Fruit fly (Drosophila melanogaster) whole organism, embryonic: ENCODE results near the gene Dic1.

Experiments used
- Adf1 ChIP-seq: fragments of 200-800 bp; sonication (Bioruptor generic); IDR thresholded peaks from 2 replicates; pipeline ENCODE4 v1.3.6; 2022; ENCODE audit warnings: missing biosample characterization, missing genetic modification characterization
- Asciz ChIP-seq: fragments of 200-800 bp; sonication (Bioruptor generic); optimal IDR thresholded peaks from 2 replicates; lab custom pipeline; 2017; ENCODE audit warnings: missing biosample characterization, mild to moderate bottlenecking, missing genetic modification characterization, missing genetic modification reagents
- BtbVII ChIP-seq: fragments of 200-800 bp; sonication (Bioruptor generic); optimal IDR thresholded peaks from 3 replicates; lab custom pipeline; 2017; ENCODE audit warnings: missing biosample characterization, mild to moderate bottlenecking, missing genetic modification characterization
- CG10462 ChIP-seq: fragments of 200-800 bp; sonication (Bioruptor generic); optimal IDR thresholded peaks from 2 replicates; lab custom pipeline; 2016; ENCODE audit warnings: missing biosample characterization, missing genetic modification characterization
- CG10654 ChIP-seq: fragments of 200-800 bp; sonication (Bioruptor generic); optimal IDR thresholded peaks from 2 replicates; lab custom pipeline; 2016; ENCODE audit warnings: missing biosample characterization, missing genetic modification characterization
- CG10959 ChIP-seq: fragments of 200-800 bp; sonication (Bioruptor generic); IDR thresholded peaks from 2 replicates; pipeline ENCODE4 v1.3.6; 2022; ENCODE audit warnings: missing biosample characterization, missing genetic modification characterization
- CG10979 ChIP-seq: fragments of 200-800 bp; sonication (Bioruptor generic); optimal IDR thresholded peaks from 2 replicates; lab custom pipeline; 2018; ENCODE audit warnings: missing biosample characterization, mild to moderate bottlenecking, missing genetic modification characterization, moderate library complexity
- CG11695 ChIP-seq: fragments of 200-800 bp; sonication (Bioruptor generic); IDR thresholded peaks from 3 replicates; pipeline ENCODE4 v1.3.6; 2022; ENCODE audit warnings: missing biosample characterization, missing genetic modification characterization
- CG12391 ChIP-seq: fragments of 200-800 bp; sonication (Bioruptor generic); optimal IDR thresholded peaks from 3 replicates; lab custom pipeline; 2018; ENCODE audit warnings: missing biosample characterization, mild to moderate bottlenecking, missing genetic modification characterization, moderate library complexity
- CG13894 ChIP-seq: fragments of 200-800 bp; sonication (Bioruptor generic); optimal IDR thresholded peaks from 3 replicates; lab custom pipeline; 2018; ENCODE audit warnings: missing biosample characterization, mild to moderate bottlenecking, missing genetic modification characterization, moderate library complexity
- CG34376 ChIP-seq: fragments of 200-800 bp; sonication (Bioruptor generic); optimal IDR thresholded peaks from 2 replicates; lab custom pipeline; 2018; ENCODE audit warnings: missing biosample characterization, mild to moderate bottlenecking, missing genetic modification characterization
- CG34422 ChIP-seq: fragments of 200-800 bp; sonication (Bioruptor generic); IDR thresholded peaks from 3 replicates; pipeline ENCODE4 v1.3.6; 2022; ENCODE audit warnings: missing biosample characterization, missing genetic modification characterization
- CG43689 ChIP-seq: fragments of 200-800 bp; sonication (Bioruptor generic); IDR thresholded peaks from 2 replicates; pipeline ENCODE4 v1.3.6; 2022; ENCODE audit warnings: missing biosample characterization, missing genetic modification characterization
- CG4617 ChIP-seq: fragments of 200-800 bp; sonication (Bioruptor generic); optimal IDR thresholded peaks from 3 replicates; lab custom pipeline; 2016; ENCODE audit warnings: missing biosample characterization, missing genetic modification characterization, borderline replicate concordance
- CG4707 ChIP-seq: fragments of 200-800 bp; sonication (Bioruptor generic); optimal IDR thresholded peaks from 2 replicates; lab custom pipeline; 2018; ENCODE audit warnings: missing biosample characterization, mild to moderate bottlenecking, missing genetic modification characterization, moderate library complexity
- CG4854 ChIP-seq: fragments of 200-800 bp; sonication (Bioruptor generic); optimal IDR thresholded peaks from 2 replicates; lab custom pipeline; 2016; ENCODE audit warnings: missing biosample characterization, missing genetic modification characterization, inconsistent platforms
- CG6175 ChIP-seq: fragments of 200-800 bp; sonication (Bioruptor generic); IDR thresholded peaks from 3 replicates; pipeline ENCODE4 v1.3.6; 2022; ENCODE audit warnings: missing biosample characterization, missing genetic modification characterization
- CG6765 ChIP-seq: fragments of 200-800 bp; sonication (Bioruptor generic); optimal IDR thresholded peaks from 3 replicates; lab custom pipeline; 2017; ENCODE audit warnings: missing biosample characterization, mild to moderate bottlenecking, missing genetic modification characterization
- CG7372 ChIP-seq: fragments of 200-800 bp; sonication (Bioruptor generic); IDR thresholded peaks from 2 replicates; pipeline ENCODE4 v1.3.6; 2022; ENCODE audit warnings: missing biosample characterization, missing genetic modification characterization
- CG7556 ChIP-seq: fragments of 200-800 bp; sonication (Bioruptor generic); optimal IDR thresholded peaks from 2 replicates; lab custom pipeline; 2017; ENCODE audit warnings: missing biosample characterization, mild to moderate bottlenecking, missing genetic modification characterization
- CG7928 ChIP-seq: fragments of 200-800 bp; sonication (Bioruptor generic); optimal IDR thresholded peaks from 2 replicates; lab custom pipeline; 2017; ENCODE audit warnings: missing biosample characterization, mild to moderate bottlenecking, missing genetic modification characterization
- CG7987 ChIP-seq: fragments of 200-800 bp; sonication (Bioruptor generic); optimal IDR thresholded peaks from 2 replicates; lab custom pipeline; 2018; ENCODE audit warnings: missing biosample characterization, mild to moderate bottlenecking, missing genetic modification characterization, moderate library complexity
- CG9437 ChIP-seq: fragments of 200-800 bp; sonication (Bioruptor generic); optimal IDR thresholded peaks from 2 replicates; lab custom pipeline; 2018; ENCODE audit warnings: missing biosample characterization, mild to moderate bottlenecking, missing genetic modification characterization
- CHES-1-like ChIP-seq: fragments of 200-800 bp; sonication (Bioruptor generic); optimal IDR thresholded peaks from 2 replicates; lab custom pipeline; 2016; ENCODE audit warnings: missing biosample characterization, missing genetic modification characterization
- Camta ChIP-seq: fragments of 200-800 bp; sonication (Bioruptor generic); optimal IDR thresholded peaks from 2 replicates; lab custom pipeline; 2016; ENCODE audit warnings: missing biosample characterization, missing genetic modification characterization
- Dfd ChIP-seq, 2 experiments: fragments of >200 bp; optimal IDR thresholded peaks; 2 replicates each; lab custom pipeline; 2017; ENCODE audit warnings: missing biosample characterization in 2 of 2, missing genetic modification characterization in 2 of 2
- ERR ChIP-seq: fragments of 200-800 bp; sonication (Bioruptor generic); optimal IDR thresholded peaks from 2 replicates; lab custom pipeline; 2016; ENCODE audit warnings: missing biosample characterization, missing genetic modification characterization
- Eip74EF ChIP-seq, 2 experiments: fragments of 200-800 bp in 1 of 2; fragments of >200 bp in 1 of 2; sonication (Bioruptor generic) in 1 of 2; optimal IDR thresholded peaks; 2 replicates each; lab custom pipeline; 2017 to 2019; ENCODE audit warnings: missing biosample characterization in 2 of 2, missing genetic modification characterization in 2 of 2, mild to moderate bottlenecking in 1 of 2, moderate library complexity in 1 of 2
- Fer2 ChIP-seq: fragments of 200-800 bp; sonication (Bioruptor generic); optimal IDR thresholded peaks from 2 replicates; lab custom pipeline; 2018; ENCODE audit warnings: missing biosample characterization, mild to moderate bottlenecking, missing genetic modification characterization, moderate library complexity
- HLH3B ChIP-seq: fragments of 200-800 bp; sonication (Bioruptor generic); IDR thresholded peaks from 2 replicates; pipeline ENCODE4 v1.3.6; 2022; ENCODE audit warnings: missing biosample characterization, missing genetic modification characterization
- Kr ChIP-seq: fragments of 200-800 bp; sonication (Bioruptor generic); optimal IDR thresholded peaks from 2 replicates; lab custom pipeline; 2017; ENCODE audit warnings: missing biosample characterization, mild to moderate bottlenecking, missing genetic modification characterization
- Mrtf ChIP-seq: fragments of 200-800 bp; sonication (Bioruptor generic); IDR thresholded peaks from 3 replicates; pipeline ENCODE4 v1.3.6; 2022; ENCODE audit warnings: missing biosample characterization, missing genetic modification characterization
- Myb ChIP-seq: fragments of 200-800 bp; sonication (Bioruptor generic); optimal IDR thresholded peaks from 2 replicates; lab custom pipeline; 2016; ENCODE audit warnings: missing biosample characterization, missing genetic modification characterization
- Nf-YB ChIP-seq: fragments of 200-800 bp; sonication (Bioruptor generic); optimal IDR thresholded peaks from 3 replicates; lab custom pipeline; 2019; ENCODE audit warnings: missing biosample characterization, mild to moderate bottlenecking, missing genetic modification characterization, moderate library complexity
- ac ChIP-seq: fragments of 200-800 bp; sonication (Bioruptor generic); optimal IDR thresholded peaks from 3 replicates; lab custom pipeline; 2017; ENCODE audit warnings: missing biosample characterization, mild to moderate bottlenecking, missing genetic modification characterization
- ap ChIP-seq: fragments of 200-800 bp; sonication (Bioruptor generic); IDR thresholded peaks from 2 replicates; pipeline ENCODE4 v1.3.6; 2022; ENCODE audit warnings: missing biosample characterization, missing genetic modification characterization
- ash1 ChIP-seq: fragments of 200-800 bp; sonication (Bioruptor generic); optimal IDR thresholded peaks from 2 replicates; lab custom pipeline; 2018; ENCODE audit warnings: missing biosample characterization, mild to moderate bottlenecking, missing genetic modification characterization
- cg ChIP-seq: fragments of 200-800 bp; sonication (Bioruptor generic); optimal IDR thresholded peaks from 3 replicates; lab custom pipeline; 2019; ENCODE audit warnings: missing biosample characterization, mild to moderate bottlenecking, missing genetic modification characterization, moderate library complexity
- chm ChIP-seq: fragments of 200-800 bp; sonication (Bioruptor generic); IDR thresholded peaks from 2 replicates; pipeline ENCODE4 v1.3.6; 2022; ENCODE audit warnings: missing biosample characterization, missing genetic modification characterization
- ems ChIP-seq: fragments of 200-800 bp; sonication (Bioruptor generic); optimal IDR thresholded peaks from 3 replicates; lab custom pipeline; 2016; ENCODE audit warnings: missing biosample characterization, missing genetic modification characterization
- fd3F ChIP-seq: fragments of 200-800 bp; sonication (Bioruptor generic); optimal IDR thresholded peaks from 2 replicates; lab custom pipeline; 2018; ENCODE audit warnings: missing biosample characterization, mild to moderate bottlenecking, missing genetic modification characterization, moderate library complexity
- ftz-f1 ChIP-seq: fragments of 200-800 bp; sonication (Bioruptor generic); optimal IDR thresholded peaks from 2 replicates; lab custom pipeline; 2016; ENCODE audit warnings: missing biosample characterization, missing genetic modification characterization
- gro ChIP-seq: fragments of 200-800 bp; sonication (Bioruptor generic); optimal IDR thresholded peaks from 2 replicates; lab custom pipeline; 2016; ENCODE audit warnings: missing biosample characterization, missing genetic modification characterization
- hkb ChIP-seq, 2 experiments: fragments of 200-800 bp in 1 of 2; fragments of >200 bp in 1 of 2; sonication (Bioruptor generic) in 1 of 2; IDR thresholded peaks in 1 of 2; optimal IDR thresholded peaks in 1 of 2; 2 replicates each; pipeline versions ENCODE4 v1.3.6 to Lab custom; 2017 to 2022; ENCODE audit warnings: missing biosample characterization in 1 of 2, missing genetic modification characterization in 1 of 2
- kah ChIP-seq: fragments of 200-800 bp; sonication (Bioruptor generic); optimal IDR thresholded peaks from 2 replicates; lab custom pipeline; 2018; ENCODE audit warnings: missing biosample characterization, mild to moderate bottlenecking, missing genetic modification characterization
- pita ChIP-seq: fragments of 200-800 bp; sonication (Bioruptor generic); optimal IDR thresholded peaks from 2 replicates; lab custom pipeline; 2017; ENCODE audit warnings: missing biosample characterization, mild to moderate bottlenecking, missing genetic modification characterization
- sisA ChIP-seq: fragments of 200-800 bp; sonication (Bioruptor generic); IDR thresholded peaks from 2 replicates; pipeline ENCODE4 v1.3.6; 2022; ENCODE audit warnings: missing biosample characterization, missing genetic modification characterization
- tap ChIP-seq: fragments of 200-800 bp; optimal IDR thresholded peaks from 3 replicates; lab custom pipeline; 2019; ENCODE audit warnings: missing biosample characterization, mild to moderate bottlenecking, missing genetic modification characterization, moderate library complexity

The Dic1 gene

dm6 chr3R:13366561-13367518, 2.1 kb downstream of the Dic1 start, which contains the start of gene Elp6 (continued):
- peak; percentile 89 for TF ChIP-seq CG7556 (GFP tag; lab: Kevin White, UChicago)
- TF ChIP-seq CG10654 = peak; percentile 38
- TF ChIP-seq CG4617 = no peak
- no peak for TF ChIP-seq chm (GFP tag; lab: Robert Waterston, UW)
- peak; percentile 29 for TF ChIP-seq Myb (GFP tag; lab: Kevin White, UChicago)
- TF ChIP-seq CG12391 (tag; lab: Kevin White, UChicago) = peak; percentile 68
- peak; percentile 0 for TF ChIP-seq Nf-YB (GFP tag; lab: Kevin White, UChicago)
- no peak for TF ChIP-seq CG6175 (GFP tag; lab: Robert Waterston, UW)
- no peak for TF ChIP-seq pita (GFP tag; lab: Kevin White, UChicago)
- no peak for TF ChIP-seq CG43689 (GFP tag; lab: Robert Waterston, UW)
- TF ChIP-seq CG13894 (tag; lab: Kevin White, UChicago) = peak; percentile 32
- peak; percentile 5 for TF ChIP-seq CG34376 (GFP tag; lab: Kevin White, UChicago)
- peak; percentile 52; the same call in 1 of the 2 replicates for TF ChIP-seq CG7372 (GFP tag; lab: Robert Waterston, UW)
- no peak for TF ChIP-seq Dfd (GFP tag; optimal IDR thresholded peaks at IDR 0.05; lab: Kevin White, UChicago)
- peak; percentile 66 for TF ChIP-seq HLH3B (GFP tag; lab: Robert Waterston, UW)
- peak; percentile 63; the same call in 1 of the 2 replicates for TF ChIP-seq sisA (GFP tag; lab: Robert Waterston, UW)
- no peak for TF ChIP-seq CG4854 (GFP tag; lab: Kevin White, UChicago)
- TF ChIP-seq CG7928 = peak; percentile 46
- no peak for TF ChIP-seq ftz-f1 (GFP tag; lab: Kevin White, UChicago)
- peak; percentile 69 for TF ChIP-seq CG6765 (GFP tag; lab: Kevin White, UChicago)
- TF ChIP-seq gro = peak; percentile 44
- peak; percentile 61 for TF ChIP-seq CG34422 (GFP tag; lab: Robert Waterston, UW)
- TF ChIP-seq Fer2 = peak; percentile 25
- no peak for TF ChIP-seq CG10462 (GFP tag; lab: Kevin White, UChicago)
- peak; percentile 47 for TF ChIP-seq tap (tag; lab: Kevin White, UChicago)
- TF ChIP-seq ash1 (GFP tag; lab: Kevin White, UChicago) = no peak
- no peak for TF ChIP-seq ERR
- no peak for TF ChIP-seq Kr (GFP tag; lab: Kevin White, UChicago)
- TF ChIP-seq cg (GFP tag; lab: Kevin White, UChicago) = no peak
- TF ChIP-seq CG11695 (GFP tag; lab: Robert Waterston, UW) = peak; percentile 37; the same call in 1 of the 3 replicates
- TF ChIP-seq ap (GFP tag; lab: Robert Waterston, UW) = peak; percentile 52
- peak in 1 of 2 experiments; percentile 25 for TF ChIP-seq Eip74EF (GFP tag; optimal IDR thresholded peaks at IDR 0.05; lab: Kevin White, UChicago)
- no peak for TF ChIP-seq Adf1 (GFP tag; lab: Robert Waterston, UW)
- TF ChIP-seq hkb (optimal IDR thresholded peaks at IDR 0.05; lab: Kevin White, UChicago) = no peak
- TF ChIP-seq hkb (GFP tag; IDR thresholded peaks at IDR 0.05; lab: Robert Waterston, UW) = peak; percentile 60; the same call in 1 of the 2 replicates
- no peak for TF ChIP-seq CHES-1-like (GFP tag; lab: Kevin White, UChicago)
- TF ChIP-seq kah (GFP tag; lab: Kevin White, UChicago) = no peak
- no peak for TF ChIP-seq CG4707
- TF ChIP-seq CG7987 = no peak
- TF ChIP-seq Asciz (GFP tag; lab: Kevin White, UChicago) = peak; percentile 41
- TF ChIP-seq fd3F (GFP tag; lab: Kevin White, UChicago) = peak; percentile 34
- peak; percentile 52 for TF ChIP-seq Camta (GFP tag; lab: Kevin White, UChicago)
- peak; percentile 70; the same call in 2 of the 3 replicates for TF ChIP-seq Mrtf (GFP tag; lab: Robert Waterston, UW)
- TF ChIP-seq CG10959 (GFP tag; lab: Robert Waterston, UW) = no peak
- peak; percentile 75 for TF ChIP-seq CG9437 (GFP tag; lab: Kevin White, UChicago)
- no peak for TF ChIP-seq ac (GFP tag; lab: Kevin White, UChicago)
- peak; percentile 38 for TF ChIP-seq ems (GFP tag; lab: Kevin White, UChicago)
- peak; percentile 48 for TF ChIP-seq CG10979
- peak; percentile 41 for TF ChIP-seq BtbVII
